Worm (Caenorhabditis elegans) whole organism, L3 larva: ENCODE results near the gene T19H5.7.

Experiments
- egl-27 ChIP-seq: sonication (generic microtip); optimal IDR thresholded peaks from 4 replicates; lab custom pipeline; 2017; ENCODE audit warnings: missing biosample characterization, missing genetic modification reagents, missing genetic modification characterization
- elt-1 ChIP-seq: fragments of 150-350 bp; optimal IDR thresholded peaks from 2 replicates; lab custom pipeline; 2014; ENCODE audit warnings: missing biosample characterization, missing genetic modification characterization
- nhr-12 ChIP-seq: fragments of 150-350 bp; optimal IDR thresholded peaks from 2 replicates; lab custom pipeline; 2014; ENCODE audit warnings: missing biosample characterization, missing genetic modification characterization
- nhr-237 ChIP-seq: fragments of 150-350 bp; optimal IDR thresholded peaks from 2 replicates; lab custom pipeline; 2014; ENCODE audit warnings: missing biosample characterization, missing genetic modification characterization

DNA sequence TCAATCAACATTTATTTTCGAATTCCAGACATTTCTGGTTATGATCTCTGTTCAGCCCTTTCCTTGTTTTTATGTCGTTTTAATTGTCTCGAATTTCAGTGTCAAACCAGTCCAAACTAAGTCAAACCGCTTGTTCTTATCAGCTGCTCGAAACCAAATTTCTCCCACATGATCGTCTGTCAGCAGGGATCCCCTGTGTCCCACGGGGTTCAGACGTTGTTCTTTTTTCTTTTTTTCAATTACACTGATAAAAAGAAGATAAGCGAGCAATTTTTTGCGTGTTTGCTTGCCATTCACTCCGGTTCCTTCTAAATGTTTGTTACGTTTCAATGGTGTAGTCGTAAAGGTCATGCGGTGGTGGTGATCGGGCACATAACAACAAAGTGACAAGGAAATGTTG, 22.0 kb upstream of the T19H5.7 start:
- TF ChIP-seq nhr-12 = no peak
- TF ChIP-seq nhr-237 (tag; lab: Kevin White, UChicago) = no peak
- TF ChIP-seq elt-1 = no peak
- no peak for TF ChIP-seq egl-27 (tag; lab: Kevin White, UChicago)
